Fruit fly (Drosophila melanogaster) whole organism, embryonic: ENCODE results near the gene CG4328.
A peak's percentile ranks its signal among the peaks of the same experiment; 100 is the strongest.

ENCODE experiments used
- BtbVII ChIP-seq: fragments of 200-800 bp; sonication (Bioruptor generic); optimal IDR thresholded peaks from 3 replicates; lab custom pipeline; 2017; ENCODE audit warnings: missing biosample characterization, mild to moderate bottlenecking, missing genetic modification characterization
- CG10366 ChIP-seq: fragments of 200-800 bp; sonication (Bioruptor generic); IDR thresholded peaks from 2 replicates; pipeline ENCODE4 v1.3.6; 2022; ENCODE audit warnings: missing biosample characterization, missing genetic modification characterization
- CG10979 ChIP-seq: fragments of 200-800 bp; sonication (Bioruptor generic); optimal IDR thresholded peaks from 2 replicates; lab custom pipeline; 2018; ENCODE audit warnings: missing biosample characterization, mild to moderate bottlenecking, missing genetic modification characterization, moderate library complexity
- CG13624 ChIP-seq: fragments of 200-800 bp; sonication (Bioruptor generic); optimal IDR thresholded peaks from 2 replicates; lab custom pipeline; 2016; ENCODE audit warnings: missing biosample characterization, missing genetic modification characterization
- CG14050 ChIP-seq: fragments of 200-800 bp; sonication (Bioruptor generic); IDR thresholded peaks from 3 replicates; pipeline ENCODE4 v1.3.6; 2022; ENCODE audit warnings: missing biosample characterization, missing genetic modification characterization
- CG14667 ChIP-seq: fragments of 200-800 bp; sonication (Bioruptor generic); IDR thresholded peaks from 2 replicates; pipeline ENCODE4 v1.3.6; 2022; ENCODE audit warnings: missing biosample characterization, missing genetic modification characterization
- CG14710 ChIP-seq: fragments of 200-800 bp; sonication (Bioruptor generic); optimal IDR thresholded peaks from 3 replicates; lab custom pipeline; 2019; ENCODE audit warnings: missing biosample characterization, mild to moderate bottlenecking, missing genetic modification characterization, moderate library complexity
- CG15514 ChIP-seq: fragments of 200-800 bp; sonication (Bioruptor generic); optimal IDR thresholded peaks from 3 replicates; lab custom pipeline; 2017; ENCODE audit warnings: missing biosample characterization, missing genetic modification characterization, mild to moderate bottlenecking, moderate library complexity, missing genetic modification reagents
- CG17361 ChIP-seq: fragments of 200-800 bp; sonication (Bioruptor generic); IDR thresholded peaks from 3 replicates; pipeline ENCODE4 v1.3.6; 2022; ENCODE audit warnings: missing biosample characterization, missing genetic modification characterization
- CG18262 ChIP-seq: fragments of 200-800 bp; optimal IDR thresholded peaks from 3 replicates; lab custom pipeline; 2019; ENCODE audit warnings: missing biosample characterization, mild to moderate bottlenecking, missing genetic modification characterization, moderate library complexity
- CG18619 ChIP-seq: fragments of 200-800 bp; sonication (Bioruptor generic); optimal IDR thresholded peaks from 3 replicates; lab custom pipeline; 2017; ENCODE audit warnings: missing biosample characterization, mild to moderate bottlenecking, missing genetic modification characterization
- CG18764 ChIP-seq: fragments of 200-800 bp; sonication (Bioruptor generic); optimal IDR thresholded peaks from 3 replicates; lab custom pipeline; 2016; ENCODE audit warnings: missing biosample characterization, missing genetic modification characterization
- CG2120 ChIP-seq: fragments of 200-800 bp; sonication (Bioruptor generic); optimal IDR thresholded peaks from 3 replicates; lab custom pipeline; 2016; ENCODE audit warnings: missing biosample characterization, missing genetic modification characterization
- CG2712 ChIP-seq: fragments of 200-800 bp; optimal IDR thresholded peaks from 3 replicates; lab custom pipeline; 2019; ENCODE audit warnings: missing biosample characterization, mild to moderate bottlenecking, missing genetic modification characterization, moderate library complexity
- CG30020 ChIP-seq: fragments of 200-800 bp; optimal IDR thresholded peaks from 2 replicates; lab custom pipeline; 2019; ENCODE audit warnings: missing biosample characterization, mild to moderate bottlenecking, missing genetic modification characterization, moderate library complexity
- CG31441 ChIP-seq: fragments of 200-800 bp; sonication (Bioruptor generic); IDR thresholded peaks from 2 replicates; pipeline ENCODE4 v1.3.6; 2022; ENCODE audit warnings: missing biosample characterization, missing genetic modification characterization
- CG32767 ChIP-seq: fragments of 200-800 bp; sonication (Bioruptor generic); IDR thresholded peaks from 2 replicates; pipeline ENCODE4 v1.3.6; 2022; ENCODE audit warnings: missing biosample characterization, missing genetic modification characterization
- CG4328 ChIP-seq: fragments of 200-800 bp; sonication (Bioruptor generic); optimal IDR thresholded peaks from 3 replicates; lab custom pipeline; 2017; ENCODE audit warnings: missing biosample characterization, missing genetic modification reagents, missing genetic modification characterization
- CG4854 ChIP-seq: fragments of 200-800 bp; sonication (Bioruptor generic); optimal IDR thresholded peaks from 2 replicates; lab custom pipeline; 2016; ENCODE audit warnings: missing biosample characterization, missing genetic modification characterization, inconsistent platforms
- CG6689 ChIP-seq: fragments of 200-800 bp; sonication (Bioruptor generic); IDR thresholded peaks from 2 replicates; pipeline ENCODE4 v1.3.6; 2022; ENCODE audit warnings: missing biosample characterization, missing genetic modification characterization
- CG6813 ChIP-seq: fragments of 200-800 bp; sonication (Bioruptor generic); optimal IDR thresholded peaks from 2 replicates; lab custom pipeline; 2017; ENCODE audit warnings: missing biosample characterization, missing genetic modification characterization, mild to moderate bottlenecking, moderate library complexity, missing genetic modification reagents
- CG7786 ChIP-seq: fragments of 200-800 bp; sonication (Bioruptor generic); optimal IDR thresholded peaks from 2 replicates; lab custom pipeline; 2016; ENCODE audit warnings: missing biosample characterization, missing genetic modification characterization
- CG8924 ChIP-seq: fragments of 200-800 bp; optimal IDR thresholded peaks from 3 replicates; lab custom pipeline; 2019; ENCODE audit warnings: missing biosample characterization, mild to moderate bottlenecking, missing genetic modification characterization, moderate library complexity
- CoRest ChIP-seq: fragments of 200-800 bp; sonication (Bioruptor generic); optimal IDR thresholded peaks from 3 replicates; lab custom pipeline; 2018; ENCODE audit warnings: missing biosample characterization, mild to moderate bottlenecking, missing genetic modification characterization, moderate library complexity
- Dll ChIP-seq: fragments of 200-800 bp; sonication (Bioruptor generic); IDR thresholded peaks from 4 replicates; pipeline ENCODE4 v1.3.6; 2022; ENCODE audit warnings: missing biosample characterization, missing genetic modification characterization; ENCODE audit not compliant: partially characterized antibody
- E2f2 ChIP-seq: fragments of 200-800 bp; sonication (Bioruptor generic); IDR thresholded peaks from 2 replicates; pipeline ENCODE4 v1.3.6; 2022; ENCODE audit warnings: missing biosample characterization, missing genetic modification characterization
- Ets65A ChIP-seq: fragments of 200-800 bp; sonication (Bioruptor generic); peaks from one replicate; lab custom pipeline; 2016; ENCODE audit warnings: missing biosample characterization, missing genetic modification characterization
- Ets97D ChIP-seq: fragments of 200-800 bp; sonication (Bioruptor generic); optimal IDR thresholded peaks from 3 replicates; lab custom pipeline; 2016; ENCODE audit warnings: missing biosample characterization, missing genetic modification characterization
- Hr51 ChIP-seq, 2 experiments: fragments of 200-800 bp; sonication (Bioruptor generic); optimal IDR thresholded peaks; 2 replicates in 1 of 2; 3 replicates in 1 of 2; lab custom pipeline; 2016 to 2018; ENCODE audit warnings: missing biosample characterization in 2 of 2, missing genetic modification characterization in 2 of 2, mild to moderate bottlenecking in 1 of 2, moderate library complexity in 1 of 2
- NC2β ChIP-seq: fragments of 200-800 bp; sonication (Bioruptor generic); optimal IDR thresholded peaks from 2 replicates; lab custom pipeline; 2016; ENCODE audit warnings: missing biosample characterization, missing genetic modification characterization
- Nf-YA ChIP-seq: fragments of 200-800 bp; sonication (Bioruptor generic); IDR thresholded peaks from 2 replicates; pipeline ENCODE4 v1.3.6; 2022; ENCODE audit warnings: missing biosample characterization, missing genetic modification characterization
- Pdp1 ChIP-seq, 2 experiments: fragments of 200-800 bp; sonication (Bioruptor generic); optimal IDR thresholded peaks; 3 replicates each; lab custom pipeline; 2016; ENCODE audit warnings: missing biosample characterization in 2 of 2, missing genetic modification characterization in 2 of 2, mild to moderate bottlenecking in 1 of 2, moderate library complexity in 1 of 2
- Sox100B ChIP-seq: fragments of 200-800 bp; sonication (Bioruptor generic); optimal IDR thresholded peaks from 3 replicates; lab custom pipeline; 2018; ENCODE audit warnings: missing biosample characterization, mild to moderate bottlenecking, missing genetic modification characterization
- Sox102F ChIP-seq: fragments of 200-800 bp; sonication (Bioruptor generic); optimal IDR thresholded peaks from 2 replicates; lab custom pipeline; 2018; ENCODE audit warnings: missing biosample characterization, mild to moderate bottlenecking, missing genetic modification characterization, moderate library complexity
- Taf1 ChIP-seq: fragments of 200-800 bp; sonication (Bioruptor generic); IDR thresholded peaks from 2 replicates; pipeline ENCODE4 v1.3.6; 2022; ENCODE audit warnings: missing biosample characterization, missing genetic modification characterization
- Xrp1 ChIP-seq: fragments of 200-800 bp; sonication (Bioruptor generic); IDR thresholded peaks from 2 replicates; pipeline ENCODE4 v1.3.6; 2022; ENCODE audit warnings: missing biosample characterization, missing genetic modification characterization
- az2 ChIP-seq: fragments of 200-800 bp; sonication (Bioruptor generic); optimal IDR thresholded peaks from 3 replicates; lab custom pipeline; 2016; ENCODE audit warnings: missing biosample characterization, missing genetic modification characterization
- chn ChIP-seq: fragments of 200-800 bp; sonication (Bioruptor generic); optimal IDR thresholded peaks from 2 replicates; lab custom pipeline; 2016; ENCODE audit warnings: missing biosample characterization, missing genetic modification characterization
- crol ChIP-seq: fragments of 200-800 bp; sonication (Bioruptor generic); IDR thresholded peaks from 2 replicates; pipeline ENCODE4 v1.3.6; 2022; ENCODE audit warnings: missing biosample characterization, missing genetic modification characterization
- exex ChIP-seq: fragments of 200-800 bp; sonication (Bioruptor generic); optimal IDR thresholded peaks from 4 replicates; lab custom pipeline; 2018; ENCODE audit warnings: missing biosample characterization, mild to moderate bottlenecking, missing genetic modification characterization, moderate library complexity
- fd102C ChIP-seq: fragments of 200-800 bp; sonication (Bioruptor generic); optimal IDR thresholded peaks from 2 replicates; lab custom pipeline; 2018; ENCODE audit warnings: missing biosample characterization, mild to moderate bottlenecking, missing genetic modification characterization, moderate library complexity
- fd3F ChIP-seq: fragments of 200-800 bp; sonication (Bioruptor generic); optimal IDR thresholded peaks from 2 replicates; lab custom pipeline; 2018; ENCODE audit warnings: missing biosample characterization, mild to moderate bottlenecking, missing genetic modification characterization, moderate library complexity
- kah ChIP-seq: fragments of 200-800 bp; sonication (Bioruptor generic); optimal IDR thresholded peaks from 2 replicates; lab custom pipeline; 2018; ENCODE audit warnings: missing biosample characterization, mild to moderate bottlenecking, missing genetic modification characterization
- lab ChIP-seq: fragments of 200-800 bp; sonication (Bioruptor generic); optimal IDR thresholded peaks from 3 replicates; lab custom pipeline; 2017; ENCODE audit warnings: missing biosample characterization, missing genetic modification characterization, mild to moderate bottlenecking, moderate library complexity, missing genetic modification reagents
- lilli ChIP-seq: fragments of 200-800 bp; sonication (Bioruptor generic); optimal IDR thresholded peaks from 3 replicates; lab custom pipeline; 2016; ENCODE audit warnings: missing biosample characterization, missing genetic modification characterization
- mam ChIP-seq: fragments of 200-800 bp; sonication (Bioruptor generic); optimal IDR thresholded peaks from 3 replicates; lab custom pipeline; 2016; ENCODE audit warnings: missing biosample characterization, missing genetic modification characterization
- nom ChIP-seq: fragments of 200-800 bp; sonication (Bioruptor generic); optimal IDR thresholded peaks from 2 replicates; lab custom pipeline; 2017; ENCODE audit warnings: missing biosample characterization, missing genetic modification characterization, mild to moderate bottlenecking, moderate library complexity, missing genetic modification reagents
- p53 ChIP-seq: fragments of 200-800 bp; sonication (Bioruptor generic); optimal IDR thresholded peaks from 2 replicates; lab custom pipeline; 2016; ENCODE audit warnings: missing biosample characterization, missing genetic modification characterization
- pita ChIP-seq: fragments of 200-800 bp; sonication (Bioruptor generic); optimal IDR thresholded peaks from 2 replicates; lab custom pipeline; 2017; ENCODE audit warnings: missing biosample characterization, mild to moderate bottlenecking, missing genetic modification characterization
- pzg ChIP-seq: fragments of 200-800 bp; sonication (Bioruptor generic); optimal IDR thresholded peaks from 3 replicates; lab custom pipeline; 2018; ENCODE audit warnings: missing biosample characterization, mild to moderate bottlenecking, missing genetic modification characterization, moderate library complexity
- tap ChIP-seq: fragments of 200-800 bp; optimal IDR thresholded peaks from 3 replicates; lab custom pipeline; 2019; ENCODE audit warnings: missing biosample characterization, mild to moderate bottlenecking, missing genetic modification characterization, moderate library complexity

CG4328 gene

DNA sequence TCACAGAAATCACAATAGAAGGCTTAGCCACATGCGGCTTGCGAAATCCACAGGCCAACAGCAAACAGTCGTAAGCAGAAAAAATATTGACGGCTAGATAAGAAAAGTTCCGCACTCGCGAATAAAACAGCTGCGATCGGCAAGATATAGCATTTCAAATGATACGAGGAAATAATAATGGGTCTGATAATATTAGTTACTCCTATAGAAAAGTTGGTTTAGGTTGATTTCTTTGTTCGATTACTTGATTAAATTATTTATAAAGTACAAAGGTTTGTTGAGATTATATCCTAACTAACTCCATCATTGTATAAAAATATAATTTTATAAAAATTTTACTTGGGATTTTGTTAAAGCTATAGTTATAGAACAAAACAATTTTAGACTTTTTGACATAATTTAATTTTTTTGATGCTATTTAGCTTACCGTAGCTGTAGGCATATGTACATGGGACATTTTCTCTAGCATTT is 20.3 kb downstream of the CG4328 start (continued):
- TF ChIP-seq pita (GFP tag; lab: Kevin White, UChicago) (no peak), CG14667 (GFP tag; lab: Robert Waterston, UW) (no peak), p53 (GFP tag; lab: Kevin White, UChicago) (no peak), CG15514 (GFP tag; lab: Kevin White, UChicago) (no peak), CG30020 (tag; lab: Kevin White, UChicago) (no peak), CG14710 (tag; lab: Kevin White, UChicago) (peak; percentile 20), kah (no peak), lilli (GFP tag; lab: Kevin White, UChicago) (no peak), CG17361 (GFP tag; lab: Robert Waterston, UW) (peak; percentile 54; the same call in 2 of the 3 replicates), CG18262 (tag; lab: Kevin White, UChicago) (peak; percentile 63), lab (GFP tag; lab: Kevin White, UChicago) (peak; percentile 17), CG10366 (GFP tag; lab: Robert Waterston, UW) (no peak), Ets65A (GFP tag; lab: Kevin White, UChicago) (peak; percentile 64), CoRest (peak; percentile 43), Ets97D (no peak), nom (GFP tag; lab: Kevin White, UChicago) (no peak), Xrp1 (GFP tag; lab: Robert Waterston, UW) (peak; percentile 36), fd102C (GFP tag; lab: Kevin White, UChicago) (no peak), CG2712 (peak; percentile 58), chn (GFP tag; lab: Kevin White, UChicago) (no peak), CG4854 (GFP tag; lab: Kevin White, UChicago) (no peak), tap (tag; lab: Kevin White, UChicago) (peak; percentile 3), Sox102F (peak; percentile 42), CG18619 (GFP tag; lab: Kevin White, UChicago) (no peak), CG10979 (tag; lab: Kevin White, UChicago) (peak; percentile 38), NC2β (no peak), Dll (GFP tag; lab: Robert Waterston, UW) (no peak), BtbVII (GFP tag; lab: Kevin White, UChicago) (no peak), Taf1 (GFP tag; lab: Robert Waterston, UW) (no peak), CG7786 (GFP tag; lab: Kevin White, UChicago) (no peak), CG2120 (peak; percentile 24), CG4328 (GFP tag; lab: Kevin White, UChicago) (no peak), pzg (GFP tag; lab: Kevin White, UChicago) (no peak), Sox100B (peak; percentile 46), Nf-YA (GFP tag; lab: Robert Waterston, UW) (no peak), CG14050 (GFP tag; lab: Robert Waterston, UW) (no peak), CG6813 (no peak), exex (tag; lab: Kevin White, UChicago) (peak; percentile 42), Hr51 (GFP tag; optimal IDR thresholded peaks at IDR 0.05; lab: Kevin White, UChicago) (peak in 1 of 2 experiments; percentile 51), crol (no peak), az2 (GFP tag; lab: Kevin White, UChicago) (peak; percentile 40), E2f2 (no peak; the same call in 1 of the 2 replicates), CG31441 (GFP tag; lab: Robert Waterston, UW) (peak; percentile 47), mam (no peak), CG6689 (no peak), CG13624 (no peak), Pdp1 (GFP tag; optimal IDR thresholded peaks at IDR 0.05; lab: Kevin White, UChicago) (no peak), fd3F (no peak), CG32767 (GFP tag; lab: Robert Waterston, UW) (no peak), CG8924 (peak; percentile 45), CG18764 (GFP tag; lab: Kevin White, UChicago) (no peak)
